Worm (Caenorhabditis elegans) whole organism, L2 larva: ENCODE results near the gene lys-2.

Experiments used
- C34F6.9 ChIP-seq: fragments of 150-350 bp; optimal IDR thresholded peaks from 2 replicates; lab custom pipeline; 2014; ENCODE audit warnings: missing biosample characterization, missing genetic modification characterization
- R02D3.7 ChIP-seq: fragments of 150-350 bp; optimal IDR thresholded peaks from 2 replicates; lab custom pipeline; 2014; ENCODE audit warnings: missing biosample characterization, missing genetic modification characterization
- Y55F3AM.14 ChIP-seq: fragments of 200-800 bp; sonication (Bioruptor generic); optimal IDR thresholded peaks from 2 replicates; lab custom pipeline; 2018; ENCODE audit warnings: mild to moderate bottlenecking, missing genetic modification characterization, missing compliant biosample characterization
- ZK546.5 ChIP-seq: sonication (generic microtip); optimal IDR thresholded peaks from 2 replicates; lab custom pipeline; 2017; ENCODE audit warnings: missing biosample characterization, missing genetic modification characterization
- aly-2 ChIP-seq: fragments of 150-350 bp; optimal IDR thresholded peaks from 2 replicates; lab custom pipeline; 2014; ENCODE audit warnings: missing biosample characterization, missing genetic modification characterization
- ceh-16 ChIP-seq: fragments of 150-350 bp; optimal IDR thresholded peaks from 2 replicates; lab custom pipeline; 2014; ENCODE audit warnings: missing biosample characterization, missing genetic modification characterization
- ceh-82 ChIP-seq: fragments of 150-350 bp; optimal IDR thresholded peaks from 2 replicates; lab custom pipeline; 2014; ENCODE audit warnings: missing biosample characterization, missing genetic modification characterization
- crh-2 ChIP-seq: sonication (generic microtip); optimal IDR thresholded peaks from 2 replicates; lab custom pipeline; 2017; ENCODE audit warnings: missing biosample characterization, missing genetic modification characterization
- elt-3 ChIP-seq: sonication (generic microtip); optimal IDR thresholded peaks from 2 replicates; lab custom pipeline; 2017; ENCODE audit warnings: missing biosample characterization, missing genetic modification characterization
- fos-1 ChIP-seq: fragments of 150-350 bp; optimal IDR thresholded peaks from 2 replicates; lab custom pipeline; 2014; ENCODE audit warnings: missing biosample characterization, missing genetic modification characterization
- lin-39 ChIP-seq: fragments of 150-350 bp; optimal IDR thresholded peaks from 2 replicates; lab custom pipeline; 2014; ENCODE audit warnings: missing biosample characterization, missing genetic modification reagents, missing genetic modification characterization
- lsy-2 ChIP-seq, 2 experiments: fragments of 150-350 bp in 1 of 2; sonication (generic microtip) in 1 of 2; optimal IDR thresholded peaks; 2 replicates each; lab custom pipeline; 2014 to 2017; ENCODE audit warnings: missing biosample characterization in 2 of 2, missing genetic modification characterization in 2 of 2
- mab-5 ChIP-seq: fragments of 150-350 bp; optimal IDR thresholded peaks from 2 replicates; lab custom pipeline; 2014; ENCODE audit warnings: missing biosample characterization, missing genetic modification characterization
- mdl-1 ChIP-seq, 2 experiments: fragments of 150-350 bp in 1 of 2; sonication (generic microtip) in 1 of 2; optimal IDR thresholded peaks; 2 replicates each; lab custom pipeline; 2017; ENCODE audit warnings: missing biosample characterization in 2 of 2, missing genetic modification characterization in 2 of 2
- nhr-10 ChIP-seq: sonication (generic microtip); optimal IDR thresholded peaks from 2 replicates; lab custom pipeline; 2017; ENCODE audit warnings: missing biosample characterization, missing genetic modification characterization
- nhr-12 ChIP-seq: fragments of 150-350 bp; optimal IDR thresholded peaks from 2 replicates; lab custom pipeline; 2014; ENCODE audit warnings: missing biosample characterization, missing genetic modification characterization
- nhr-129 ChIP-seq: fragments of 150-350 bp; optimal IDR thresholded peaks from 2 replicates; lab custom pipeline; 2014; ENCODE audit warnings: missing biosample characterization, missing genetic modification characterization
- nhr-21 ChIP-seq: fragments of 150-350 bp; optimal IDR thresholded peaks from 2 replicates; lab custom pipeline; 2014; ENCODE audit warnings: missing biosample characterization, missing genetic modification characterization
- nhr-23 ChIP-seq: fragments of 150-350 bp; optimal IDR thresholded peaks from 2 replicates; lab custom pipeline; 2014; ENCODE audit warnings: missing biosample characterization, missing genetic modification reagents, missing genetic modification characterization
- nhr-237 ChIP-seq: fragments of 150-350 bp; optimal IDR thresholded peaks from 2 replicates; lab custom pipeline; 2014; ENCODE audit warnings: missing biosample characterization, missing genetic modification characterization
- nhr-77 ChIP-seq: fragments of 150-350 bp; optimal IDR thresholded peaks from 2 replicates; lab custom pipeline; 2014; ENCODE audit warnings: missing biosample characterization, missing genetic modification characterization
- skn-1 ChIP-seq: sonication (generic microtip); optimal IDR thresholded peaks from 2 replicates; lab custom pipeline; 2017; ENCODE audit warnings: missing biosample characterization, missing genetic modification characterization
- sma-3 ChIP-seq: sonication (generic microtip); optimal IDR thresholded peaks from 2 replicates; lab custom pipeline; 2016; ENCODE audit warnings: missing genetic modification reagents, missing genetic modification characterization, missing compliant biosample characterization
- sma-9 ChIP-seq, 2 experiments: fragments of 150-350 bp in 1 of 2; sonication (generic microtip) in 1 of 2; optimal IDR thresholded peaks; 2 replicates each; lab custom pipeline; 2014 to 2016; ENCODE audit warnings: missing genetic modification characterization in 2 of 2, mild to moderate bottlenecking in 1 of 2, missing biosample characterization in 1 of 2, missing compliant biosample characterization in 1 of 2, missing genetic modification reagents in 1 of 2, moderate library complexity in 1 of 2
- unc-39 ChIP-seq: fragments of 150-350 bp; optimal IDR thresholded peaks from 2 replicates; lab custom pipeline; 2014; ENCODE audit warnings: missing biosample characterization, missing genetic modification characterization
- unc-55 ChIP-seq: fragments of 150-350 bp; sonication (generic microtip); optimal IDR thresholded peaks from 3 replicates; lab custom pipeline; 2014; ENCODE audit warnings: missing biosample characterization, missing genetic modification reagents, missing genetic modification characterization
- unc-62 ChIP-seq: fragments of 150-350 bp; optimal IDR thresholded peaks from 2 replicates; lab custom pipeline; 2014; ENCODE audit warnings: missing biosample characterization, missing genetic modification reagents, missing genetic modification characterization
- zag-1 ChIP-seq: fragments of 150-350 bp; optimal IDR thresholded peaks from 2 replicates; lab custom pipeline; 2014; ENCODE audit warnings: missing biosample characterization, missing genetic modification characterization
- ztf-1 ChIP-seq: fragments of 200-800 bp; sonication (Bioruptor generic); conservative IDR thresholded peaks from 2 replicates; pipeline ENCODE4 v1.3.6; 2022; ENCODE audit warnings: missing genetic modification characterization, missing compliant biosample characterization
- ztf-4 ChIP-seq: fragments of 150-350 bp; optimal IDR thresholded peaks from 2 replicates; lab custom pipeline; 2014; ENCODE audit warnings: missing biosample characterization, missing genetic modification characterization

Gene lys-2

DNA sequence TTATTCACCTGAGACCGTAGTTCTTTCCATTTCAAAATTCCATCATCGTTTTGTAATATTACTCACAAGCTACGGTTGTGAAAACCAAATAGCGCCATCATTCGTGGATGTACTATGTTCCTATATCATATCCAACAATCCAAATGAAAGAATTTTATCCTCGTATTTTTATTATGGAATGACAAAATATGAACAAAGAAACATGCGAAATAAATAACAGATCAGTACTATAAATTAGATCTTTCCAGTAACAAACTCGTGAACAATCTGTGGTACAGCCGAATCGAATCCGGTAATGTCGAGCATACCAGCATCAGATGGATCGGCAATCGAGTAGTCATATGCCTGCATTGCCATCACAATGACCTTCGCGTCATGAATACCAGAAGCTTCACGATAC lies 28.6 kb downstream of the lys-2 start:
- TF ChIP-seq ZK546.5 (tag; lab: Kevin White, UChicago) (no peak), nhr-10 (tag; lab: Kevin White, UChicago) (no peak), ceh-82 (no peak), Y55F3AM.14 (GFP tag; lab: Kevin White, UChicago) (no peak), zag-1 (no peak), lsy-2 (tag; optimal IDR thresholded peaks at IDR 0.05; lab: Kevin White, UChicago) (no peak), C34F6.9 (no peak), elt-3 (tag; lab: Kevin White, UChicago) (no peak), unc-39 (no peak), ceh-16 (tag; lab: Kevin White, UChicago) (no peak), sma-3 (GFP tag; lab: Kevin White, UChicago) (no peak), crh-2 (no peak), unc-55 (no peak), skn-1 (tag; lab: Kevin White, UChicago) (no peak), R02D3.7 (tag; lab: Kevin White, UChicago) (no peak), nhr-77 (tag; lab: Kevin White, UChicago) (no peak), ztf-4 (no peak), nhr-237 (no peak)
- TF ChIP-seq, all 48 proteins: peak for 0

ce11 chrV:10249515-10249914 lies 31.8 kb downstream of the lys-2 start:
- TF ChIP-seq zag-1 (no peak), ceh-16 (tag; lab: Kevin White, UChicago) (no peak), lin-39 (no peak), ztf-4 (no peak), nhr-21 (tag; lab: Kevin White, UChicago) (no peak), R02D3.7 (tag; lab: Kevin White, UChicago) (no peak), ztf-1 (no peak), skn-1 (tag; lab: Kevin White, UChicago) (no peak), lsy-2 (tag; optimal IDR thresholded peaks at IDR 0.05; lab: Kevin White, UChicago) (no peak), sma-9 (GFP tag; optimal IDR thresholded peaks at IDR 0.05; lab: Kevin White, UChicago) (no peak), sma-9 (tag; optimal IDR thresholded peaks at IDR 0.05; lab: Kevin White, UChicago) (no peak), elt-3 (tag; lab: Kevin White, UChicago) (no peak), nhr-23 (tag; lab: Kevin White, UChicago) (no peak), mab-5 (tag; lab: Kevin White, UChicago) (no peak), fos-1 (no peak), aly-2 (no peak)

- TF ChIP-seq unc-62 (GFP tag; lab: Kevin White, UChicago), result no peak
- TF ChIP-seq sma-3 (GFP tag; lab: Kevin White, UChicago), result no peak
- no peak for TF ChIP-seq crh-2
- no peak for TF ChIP-seq fos-1
- TF ChIP-seq sma-9 (GFP tag; optimal IDR thresholded peaks at IDR 0.05; lab: Kevin White, UChicago), result no peak
- TF ChIP-seq sma-9 (tag; optimal IDR thresholded peaks at IDR 0.05; lab: Kevin White, UChicago), result no peak
- no peak for TF ChIP-seq nhr-12 (tag; lab: Kevin White, UChicago)
Observed at ce11 chrV:10248255-10248979, 32.9 kb downstream of the lys-2 start, which contains the start of gene akt-1. akt-1 (plus strand) TSS chrV:10248905.

DNA sequence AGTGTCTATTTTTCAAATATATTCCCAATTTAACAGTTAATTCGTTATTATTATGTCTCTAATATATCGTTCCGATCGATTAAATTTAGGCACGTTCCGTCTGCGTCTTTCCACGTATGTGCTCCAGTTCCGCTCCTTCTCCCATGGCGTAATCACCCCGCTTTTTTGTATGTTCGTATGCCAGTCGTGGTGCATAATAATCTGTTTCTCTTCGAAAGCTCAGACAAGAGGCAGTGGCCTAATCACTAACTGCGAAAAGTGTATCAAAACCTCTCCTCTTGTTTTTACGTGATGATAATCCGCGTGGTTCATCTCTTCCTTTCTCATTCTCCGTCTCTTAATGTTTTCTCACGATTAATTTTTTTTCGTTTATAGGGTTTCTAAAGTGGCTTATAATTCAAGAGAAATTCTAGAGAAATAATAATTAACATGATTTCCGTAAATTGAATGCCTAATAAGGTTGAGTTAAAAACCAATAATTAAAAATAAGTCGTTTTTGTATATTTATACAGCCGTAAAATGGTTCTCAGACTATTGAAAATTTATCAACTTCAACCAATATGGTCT lies 33.5 kb downstream of the lys-2 start:
- TF ChIP-seq mab-5 (tag; lab: Kevin White, UChicago) (no peak), C34F6.9 (peak; percentile 37), lsy-2 (tag; optimal IDR thresholded peaks at IDR 0.05; lab: Kevin White, UChicago) (peak in 1 of 2 experiments; percentile 38), sma-9 (GFP tag; optimal IDR thresholded peaks at IDR 0.05; lab: Kevin White, UChicago) (no peak), sma-9 (tag; optimal IDR thresholded peaks at IDR 0.05; lab: Kevin White, UChicago) (no peak), nhr-129 (tag; lab: Kevin White, UChicago) (peak; percentile 32)

DNA sequence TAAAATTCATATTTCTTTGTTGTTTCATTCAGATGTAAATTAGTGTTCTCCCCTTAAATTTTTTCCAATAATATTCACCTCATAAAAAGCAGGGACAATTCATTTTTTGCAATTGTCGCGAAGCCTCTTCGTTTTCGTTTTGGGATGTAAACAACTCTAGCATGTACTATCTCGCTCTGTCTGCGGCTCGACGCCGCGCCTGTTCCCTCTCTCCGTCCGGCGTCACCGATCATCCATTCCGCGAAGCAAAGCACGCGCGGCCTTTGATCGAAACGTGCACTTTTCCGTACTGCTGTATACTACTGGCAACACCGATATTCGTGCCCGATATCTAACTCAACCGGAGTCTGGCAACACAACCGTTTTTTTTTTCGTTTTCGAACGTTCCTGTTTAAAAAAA lies 34.3 kb downstream of the lys-2 start:
- TF ChIP-seq R02D3.7 (tag; lab: Kevin White, UChicago) (no peak), sma-9 (GFP tag; optimal IDR thresholded peaks at IDR 0.05; lab: Kevin White, UChicago) (peak; percentile 0), sma-9 (tag; optimal IDR thresholded peaks at IDR 0.05; lab: Kevin White, UChicago) (no peak), unc-55 (no peak), nhr-23 (tag; lab: Kevin White, UChicago) (no peak), nhr-129 (tag; lab: Kevin White, UChicago) (no peak), mdl-1 (tag; optimal IDR thresholded peaks at IDR 0.05; lab: Kevin White, UChicago) (peak in 1 of 2 experiments; percentile 15)
